Worm (Caenorhabditis elegans): ENCODE results near the gene F41G3.5.

The F41G3.5 gene

ce11 chrII:6734674-6735073 lies 11.8 kb upstream of the F41G3.5 start, which contains the start of gene T14B4.3 (continued):
- no peak for TF ChIP-seq lir-3 (tag; optimal IDR thresholded peaks at IDR 0.05)
- TF ChIP-seq Y5F2A.4 (GFP tag; optimal IDR thresholded peaks at IDR 0.05) = no peak
- peak; percentile 73 for TF ChIP-seq mep-1 (tag; optimal IDR thresholded peaks at IDR 0.05)
- no peak for TF ChIP-seq ceh-82 (tag; optimal IDR thresholded peaks at IDR 0.05)
- TF ChIP-seq tra-1 (GFP tag; IDR thresholded peaks at IDR 0.05) = no peak
- TF ChIP-seq F26F4.8 (GFP tag; conservative IDR thresholded peaks at IDR 0.05) = no peak
- TF ChIP-seq lin-15B (tag; optimal IDR thresholded peaks at IDR 0.05) = no peak
- TF ChIP-seq unc-130 (GFP tag; optimal IDR thresholded peaks at IDR 0.05) = peak; percentile 76
- no peak for TF ChIP-seq ztf-11 (tag; optimal IDR thresholded peaks at IDR 0.05)
- no peak for TF ChIP-seq nhr-42 (GFP tag; IDR thresholded peaks at IDR 0.05)
- TF ChIP-seq F44E2.7 (GFP tag; IDR thresholded peaks at IDR 0.05) = no peak
- TF ChIP-seq R02D3.7 (tag; optimal IDR thresholded peaks at IDR 0.05) = no peak
- no peak for TF ChIP-seq dmd-9 (GFP tag; IDR thresholded peaks at IDR 0.05)
- TF ChIP-seq attf-4 (tag; optimal IDR thresholded peaks at IDR 0.05) = no peak

- TF ChIP-seq lin-38 (GFP tag; IDR thresholded peaks at IDR 0.05) (peak; percentile 53), skn-1 (tag; optimal IDR thresholded peaks at IDR 0.05) (no peak)
These were observed 10.4 kb upstream of the F41G3.5 start, which contains the start of gene mrps-18.C for ce11 chrII:6736066-6736465. Gene mrps-18.C (plus strand): TSS chrII:6736203.

DNA sequence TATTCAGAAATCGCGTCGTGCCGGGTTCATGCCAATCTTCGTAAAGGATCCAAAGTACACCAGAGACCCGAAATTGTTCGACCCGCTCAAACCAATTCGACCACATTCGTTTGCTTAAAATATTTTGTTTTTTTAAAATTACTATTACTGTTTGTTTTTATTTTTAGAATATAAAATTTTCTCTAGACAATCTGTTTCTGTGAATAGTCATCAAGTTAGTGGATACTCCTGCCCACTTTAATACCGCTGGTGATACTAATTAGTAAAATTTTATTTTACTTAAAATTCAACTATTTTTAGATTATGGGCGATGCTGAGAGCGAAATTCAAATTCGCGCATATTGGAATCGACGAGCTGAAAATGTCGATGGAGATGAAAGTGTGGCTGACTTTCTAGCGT lies 9.9 kb upstream of the F41G3.5 start, which contains the start of gene T14B4.1:
TSS of gene T14B4.1 (plus strand) at position 301 of the 400 bp plus-strand sequence.
- no peak for TF ChIP-seq cey-2 (tag; optimal IDR thresholded peaks at IDR 0.05; ENCODE audit: borderline replicate concordance, insufficient read depth)

DNA sequence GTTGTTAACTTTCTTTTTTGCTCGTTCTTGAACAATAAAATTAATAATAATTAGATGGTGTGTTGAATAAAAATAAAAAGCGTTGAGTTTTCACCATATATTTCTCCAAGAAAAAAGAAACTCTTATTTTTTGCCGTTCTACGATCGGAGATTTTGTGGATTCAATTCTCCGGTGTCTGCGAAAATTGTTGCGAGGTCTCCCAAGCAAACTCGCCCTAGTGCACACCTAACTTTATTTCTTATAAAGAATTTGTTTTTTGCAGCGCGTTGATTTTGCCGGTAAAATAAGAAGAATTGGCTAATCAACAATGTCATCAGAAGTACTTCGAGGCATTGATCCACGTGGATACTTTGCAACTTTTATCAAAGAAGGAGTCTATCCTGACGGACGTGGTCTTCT lies 5.1 kb upstream of the F41G3.5 start, which contains the start of gene exos-8:
TSS of gene exos-8 (plus strand) at position 264 of the 400 bp plus-strand sequence.
- TF ChIP-seq vab-7 (GFP tag; IDR thresholded peaks at IDR 0.05) = 0 out of 2 replicates have a peak, but pooled peaks have one; percentile 28
- peak; percentile 80 for TF ChIP-seq nhr-77 (tag; optimal IDR thresholded peaks at IDR 0.05)
- TF ChIP-seq unc-130 (GFP tag; optimal IDR thresholded peaks at IDR 0.05) = peak; percentile 95
- TF ChIP-seq hmg-1.1 (GFP tag; IDR thresholded peaks at IDR 0.05) = peak; percentile 58; the same call in 1 of the 2 replicates
- TF ChIP-seq mxl-3 (GFP tag; optimal IDR thresholded peaks at IDR 0.05) = peak; percentile 59
- TF ChIP-seq F44E2.7 (GFP tag; IDR thresholded peaks at IDR 0.05) = no peak
- TF ChIP-seq T26A8.4 (GFP tag; IDR thresholded peaks at IDR 0.05) = no peak
- peak in 1 of 2 experiments; percentile 78 for TF ChIP-seq hif-1 (tag; optimal IDR thresholded peaks at IDR 0.05)
- peak; percentile 77 for TF ChIP-seq T20F7.1 (GFP tag; optimal IDR thresholded peaks at IDR 0.05)
- no peak for TF ChIP-seq ceh-82 (tag; optimal IDR thresholded peaks at IDR 0.05)
- no peak for TF ChIP-seq snpc-1.2 (GFP tag; IDR thresholded peaks at IDR 0.05)
- TF ChIP-seq dpl-1 (GFP tag; optimal IDR thresholded peaks at IDR 0.05) = peak; percentile 55
- peak; percentile 66 for TF ChIP-seq nhr-28 (tag; optimal IDR thresholded peaks at IDR 0.05)
- peak in 1 of 2 experiments; percentile 85 for TF ChIP-seq lsy-2 (tag; optimal IDR thresholded peaks at IDR 0.05)
- TF ChIP-seq pqm-1 (tag; optimal IDR thresholded peaks at IDR 0.05) = no peak
- TF ChIP-seq egl-27 (tag; optimal IDR thresholded peaks at IDR 0.05) = no peak
- peak; percentile 33 for TF ChIP-seq lin-13 (GFP tag; optimal IDR thresholded peaks at IDR 0.05)
- no peak for TF ChIP-seq nhr-111 (GFP tag; optimal IDR thresholded peaks at IDR 0.05)
- TF ChIP-seq tra-1 (GFP tag; IDR thresholded peaks at IDR 0.05) = no peak
- no peak for TF ChIP-seq nhr-41 (GFP tag; IDR thresholded peaks at IDR 0.05)
- TF ChIP-seq nhr-76 (tag; optimal IDR thresholded peaks at IDR 0.05) = no peak
- no peak for TF ChIP-seq cey-2 (tag; optimal IDR thresholded peaks at IDR 0.05; ENCODE audit: borderline replicate concordance, insufficient read depth)
- peak; percentile 51; the same call in 1 of the 2 replicates for TF ChIP-seq dmd-9 (GFP tag; IDR thresholded peaks at IDR 0.05)
- TF ChIP-seq zip-2 (tag; optimal IDR thresholded peaks at IDR 0.05) = no peak
- TF ChIP-seq spr-1 (tag; optimal IDR thresholded peaks at IDR 0.05) = no peak
- TF ChIP-seq mdl-1 (tag; optimal IDR thresholded peaks at IDR 0.05) = no peak
- no peak for TF ChIP-seq jun-1 (tag; optimal IDR thresholded peaks at IDR 0.05)
- peak in 1 of 2 experiments; percentile 32 for TF ChIP-seq unc-62 (GFP tag; optimal IDR thresholded peaks at IDR 0.05 in 1 of 2)
- TF ChIP-seq unc-62 (tag; optimal IDR thresholded peaks at IDR 0.05) = no peak
- no peak for TF ChIP-seq lin-29 (GFP tag; IDR thresholded peaks at IDR 0.05)
- TF ChIP-seq hlh-30 (tag; optimal IDR thresholded peaks at IDR 0.05; ENCODE audit: insufficient read depth) = no peak
- TF ChIP-seq ceh-32 (tag; optimal IDR thresholded peaks at IDR 0.05; ENCODE audit: poor library complexity) = no peak
- TF ChIP-seq madf-5 (GFP tag; IDR thresholded peaks at IDR 0.05) = no peak
- TF ChIP-seq ZK337.2 (GFP tag; IDR thresholded peaks at IDR 0.05) = peak; percentile 65; the same call in 1 of the 2 replicates

Data from whole organism, L4 larva.